Fruit fly (Drosophila melanogaster) whole organism, wandering third instar larva: ENCODE results near the gene Prosbeta4.

Source experiments
- HLH106 ChIP-seq: fragments of 200-800 bp; optimal IDR thresholded peaks from 3 replicates; lab custom pipeline; 2019; ENCODE audit warnings: missing biosample characterization, mild to moderate bottlenecking, missing genetic modification characterization, moderate library complexity
- Hr83 ChIP-seq: fragments of 200-300 bp; sonication (Bioruptor generic); optimal IDR thresholded peaks from 2 replicates; lab custom pipeline; 2016; ENCODE audit warnings: missing biosample characterization, mild to moderate bottlenecking, missing genetic modification characterization, moderate library complexity; ENCODE audit not compliant: poor library complexity, severe bottlenecking
- Jra ChIP-seq: sonication (Bioruptor generic); optimal IDR thresholded peaks from 2 replicates; lab custom pipeline; 2016; ENCODE audit warnings: missing biosample characterization, missing genetic modification characterization
- OdsH ChIP-seq: fragments of 200-800 bp; sonication (Bioruptor generic); optimal IDR thresholded peaks from 2 replicates; lab custom pipeline; 2016; ENCODE audit warnings: missing biosample characterization, mild to moderate bottlenecking, missing genetic modification characterization
- br ChIP-seq: fragments of 200-800 bp; sonication (Bioruptor generic); optimal IDR thresholded peaks from 2 replicates; lab custom pipeline; 2016; ENCODE audit warnings: missing biosample characterization, missing genetic modification characterization
- h ChIP-seq: fragments of 200-800 bp; sonication (Bioruptor generic); optimal IDR thresholded peaks from 3 replicates; lab custom pipeline; 2016; ENCODE audit warnings: missing biosample characterization, mild to moderate bottlenecking, missing genetic modification characterization
- psq ChIP-seq: fragments of 200-800 bp; sonication (Bioruptor generic); optimal IDR thresholded peaks from 3 replicates; lab custom pipeline; 2017; ENCODE audit warnings: missing biosample characterization, mild to moderate bottlenecking, missing genetic modification characterization, moderate library complexity

dm6 chr2L:16766070-16766752 lies 34.3 kb upstream of the Prosbeta4 start, which contains the start of gene Mhc:
- TF ChIP-seq Jra (GFP tag; lab: Kevin White, UChicago) (no peak), HLH106 (no peak), psq (GFP tag; lab: Kevin White, UChicago) (no peak), br (GFP tag; lab: Kevin White, UChicago) (no peak), OdsH (GFP tag; lab: Kevin White, UChicago) (no peak), h (GFP tag; lab: Kevin White, UChicago) (no peak), Hr83 (no peak)
